Fruit fly (Drosophila melanogaster) whole organism, wandering third instar larva: Measurements from ENCODE around the gene BigH1.

Source experiments
- Abd-B ChIP-seq: fragments of >200 bp; optimal IDR thresholded peaks from 2 replicates; lab custom pipeline; 2017; ENCODE audit warnings: missing biosample characterization, missing genetic modification characterization
- CG32264 ChIP-seq: fragments of 200-800 bp; sonication (Bioruptor generic); optimal IDR thresholded peaks from 2 replicates; lab custom pipeline; 2016; ENCODE audit warnings: missing biosample characterization, missing genetic modification characterization
- CG9705 ChIP-seq: fragments of 200-800 bp; sonication (Bioruptor generic); optimal IDR thresholded peaks from 2 replicates; lab custom pipeline; 2018; ENCODE audit warnings: missing biosample characterization, mild to moderate bottlenecking, missing genetic modification characterization
- GATAd ChIP-seq: sonication (Bioruptor generic); optimal IDR thresholded peaks from 2 replicates; lab custom pipeline; 2016; ENCODE audit warnings: missing biosample characterization, missing genetic modification characterization
- OdsH ChIP-seq: fragments of 200-800 bp; sonication (Bioruptor generic); optimal IDR thresholded peaks from 2 replicates; lab custom pipeline; 2016; ENCODE audit warnings: missing biosample characterization, mild to moderate bottlenecking, missing genetic modification characterization
- Sp1 ChIP-seq: fragments of 200-800 bp; sonication (Bioruptor generic); optimal IDR thresholded peaks from 3 replicates; lab custom pipeline; 2019; ENCODE audit warnings: missing biosample characterization, mild to moderate bottlenecking, missing genetic modification characterization, moderate library complexity
- brk ChIP-seq: fragments of 200-800 bp; sonication (Bioruptor generic); optimal IDR thresholded peaks from 2 replicates; lab custom pipeline; 2016; ENCODE audit warnings: missing biosample characterization, mild to moderate bottlenecking, missing genetic modification characterization
- h ChIP-seq: fragments of 200-800 bp; sonication (Bioruptor generic); optimal IDR thresholded peaks from 3 replicates; lab custom pipeline; 2016; ENCODE audit warnings: missing biosample characterization, mild to moderate bottlenecking, missing genetic modification characterization
- jim ChIP-seq: fragments of 175-275, 200-325 bp; sonication (Bioruptor generic); optimal IDR thresholded peaks from 2 replicates; lab custom pipeline; 2016; ENCODE audit warnings: missing biosample characterization, mild to moderate bottlenecking, missing genetic modification characterization
- lola ChIP-seq: fragments of >200 bp; optimal IDR thresholded peaks from 2 replicates; lab custom pipeline; 2017; ENCODE audit warnings: missing biosample characterization, missing genetic modification characterization
- rgr ChIP-seq: fragments of 200-800 bp; sonication (Bioruptor generic); optimal IDR thresholded peaks from 3 replicates; lab custom pipeline; 2016; ENCODE audit warnings: missing biosample characterization, mild to moderate bottlenecking, missing genetic modification characterization

- TF ChIP-seq jim, result peak; percentile 68
- no peak for TF ChIP-seq h (GFP tag; lab: Kevin White, UChicago)
- no peak for TF ChIP-seq OdsH (GFP tag; lab: Kevin White, UChicago)
- TF ChIP-seq Sp1, result no peak
- TF ChIP-seq CG9705 (GFP tag; lab: Kevin White, UChicago), result no peak
- no peak for TF ChIP-seq lola (GFP tag; lab: Kevin White, UChicago)
- no peak for TF ChIP-seq rgr (GFP tag; lab: Kevin White, UChicago)
- TF ChIP-seq CG32264 (GFP tag; lab: Kevin White, UChicago), result no peak
- no peak for TF ChIP-seq Abd-B (GFP tag; lab: Kevin White, UChicago)
- TF ChIP-seq brk, result no peak
- no peak for TF ChIP-seq GATAd (GFP tag; lab: Kevin White, UChicago)
These were observed 8.8 kb upstream of the BigH1 start for dm6 chr3R:14654231-14654975.
